Worm (Caenorhabditis elegans) whole organism, midembryonic: Measurements from ENCODE around the gene C43F9.7.

Source experiments
- T22C8.4 ChIP-seq: fragments of 200-800 bp; sonication (Bioruptor generic); IDR thresholded peaks from 2 replicates; pipeline ENCODE4 v1.3.6; 2022; ENCODE audit warnings: missing genetic modification characterization, missing compliant biosample characterization
- flt-1 ChIP-seq: fragments of 200-800 bp; sonication (Bioruptor generic); IDR thresholded peaks from 2 replicates; pipeline ENCODE4 v1.3.6; 2022; ENCODE audit warnings: missing genetic modification characterization, missing compliant biosample characterization
- med-1 ChIP-seq: sonication (generic microtip); optimal IDR thresholded peaks from 2 replicates; lab custom pipeline; 2017; ENCODE audit warnings: missing genetic modification characterization, mild to moderate bottlenecking, missing compliant biosample characterization, antibody characterized with exemption, missing genetic modification reagents; ENCODE audit not compliant: insufficient read depth
- ztf-23 ChIP-seq: fragments of 200-800 bp; sonication (Bioruptor generic); IDR thresholded peaks from 2 replicates; pipeline ENCODE4 v1.3.6; 2022; ENCODE audit warnings: missing genetic modification reagents, missing genetic modification characterization, missing compliant biosample characterization

DNA sequence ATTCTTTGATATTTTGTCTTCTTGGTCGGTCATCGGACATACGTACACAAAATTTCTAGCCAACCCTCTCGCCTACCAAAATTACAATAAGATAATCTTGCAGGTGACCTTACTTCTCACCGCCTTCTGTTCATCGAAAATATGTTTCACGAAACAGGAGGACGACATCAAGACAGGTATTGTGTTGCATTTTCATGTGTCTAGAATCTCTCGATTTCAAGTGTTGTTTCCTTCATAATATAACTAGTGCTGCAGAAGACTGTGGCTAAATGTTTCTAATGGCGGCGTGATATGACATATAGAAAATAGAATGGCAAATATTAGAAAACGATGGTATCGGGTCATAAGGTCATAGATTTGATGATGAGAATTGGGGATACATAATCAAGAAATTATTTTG is 23.6 kb upstream of the C43F9.7 start:
- no peak for TF ChIP-seq T22C8.4 (GFP tag; lab: Robert Waterston, UW)
- no peak for TF ChIP-seq ztf-23 (GFP tag; lab: Robert Waterston, UW)
- no peak for TF ChIP-seq flt-1
- no peak for TF ChIP-seq med-1 (GFP tag; lab: Kevin White, UChicago)
